Fruit fly (Drosophila melanogaster) whole organism, embryonic: ENCODE data around the gene CG13947.

Experiments used
- Adf1 ChIP-seq: fragments of 200-800 bp; sonication (Bioruptor generic); IDR thresholded peaks from 2 replicates; pipeline ENCODE4 v1.3.6; 2022; ENCODE audit warnings: missing biosample characterization, missing genetic modification characterization
- CG10565 ChIP-seq: fragments of 200-800 bp; sonication (Bioruptor generic); optimal IDR thresholded peaks from 3 replicates; lab custom pipeline; 2016; ENCODE audit warnings: missing biosample characterization, mild to moderate bottlenecking, missing genetic modification characterization
- CG10979 ChIP-seq: fragments of 200-800 bp; sonication (Bioruptor generic); optimal IDR thresholded peaks from 2 replicates; lab custom pipeline; 2018; ENCODE audit warnings: missing biosample characterization, mild to moderate bottlenecking, missing genetic modification characterization, moderate library complexity
- CG14441 ChIP-seq: fragments of 200-800 bp; sonication (Bioruptor generic); IDR thresholded peaks from 2 replicates; pipeline ENCODE4 v1.3.6; 2022; ENCODE audit warnings: missing biosample characterization, missing genetic modification characterization
- CG15479 ChIP-seq: fragments of 200-800 bp; sonication (Bioruptor generic); optimal IDR thresholded peaks from 3 replicates; lab custom pipeline; 2019; ENCODE audit warnings: missing biosample characterization, mild to moderate bottlenecking, missing genetic modification characterization, moderate library complexity
- CG16815 ChIP-seq: fragments of 200-800 bp; sonication (Bioruptor generic); optimal IDR thresholded peaks from 3 replicates; lab custom pipeline; 2017; ENCODE audit warnings: missing biosample characterization, mild to moderate bottlenecking, missing genetic modification characterization
- CG17186 ChIP-seq: fragments of 200-800 bp; sonication (Bioruptor generic); optimal IDR thresholded peaks from 3 replicates; lab custom pipeline; 2017; ENCODE audit warnings: missing biosample characterization, missing genetic modification reagents, missing genetic modification characterization
- CG17568 ChIP-seq: fragments of 200-800 bp; sonication (Bioruptor generic); optimal IDR thresholded peaks from 2 replicates; lab custom pipeline; 2018; ENCODE audit warnings: missing biosample characterization, mild to moderate bottlenecking, missing genetic modification characterization, moderate library complexity
- CG18764 ChIP-seq: fragments of 200-800 bp; sonication (Bioruptor generic); optimal IDR thresholded peaks from 3 replicates; lab custom pipeline; 2016; ENCODE audit warnings: missing biosample characterization, missing genetic modification characterization
- CG31388 ChIP-seq: fragments of 200-800 bp; sonication (Bioruptor generic); optimal IDR thresholded peaks from 2 replicates; lab custom pipeline; 2016; ENCODE audit warnings: missing biosample characterization, missing genetic modification characterization
- CG31441 ChIP-seq: fragments of 200-800 bp; sonication (Bioruptor generic); IDR thresholded peaks from 2 replicates; pipeline ENCODE4 v1.3.6; 2022; ENCODE audit warnings: missing biosample characterization, missing genetic modification characterization
- CG32767 ChIP-seq: fragments of 200-800 bp; sonication (Bioruptor generic); IDR thresholded peaks from 2 replicates; pipeline ENCODE4 v1.3.6; 2022; ENCODE audit warnings: missing biosample characterization, missing genetic modification characterization
- CG42726 ChIP-seq: fragments of 200-800 bp; sonication (Bioruptor generic); IDR thresholded peaks from 2 replicates; pipeline ENCODE4 v1.3.6; 2022; ENCODE audit warnings: missing biosample characterization, missing genetic modification characterization; ENCODE audit not compliant: partially characterized antibody
- CG4820 ChIP-seq: fragments of 200-800 bp; sonication (Bioruptor generic); optimal IDR thresholded peaks from 3 replicates; lab custom pipeline; 2016; ENCODE audit warnings: missing biosample characterization, missing genetic modification characterization
- CG5245 ChIP-seq: fragments of 200-800 bp; sonication (Bioruptor generic); optimal IDR thresholded peaks from 3 replicates; lab custom pipeline; 2016; ENCODE audit warnings: missing biosample characterization, missing genetic modification characterization
- CG6175 ChIP-seq: fragments of 200-800 bp; sonication (Bioruptor generic); IDR thresholded peaks from 3 replicates; pipeline ENCODE4 v1.3.6; 2022; ENCODE audit warnings: missing biosample characterization, missing genetic modification characterization
- CG6689 ChIP-seq: fragments of 200-800 bp; sonication (Bioruptor generic); IDR thresholded peaks from 2 replicates; pipeline ENCODE4 v1.3.6; 2022; ENCODE audit warnings: missing biosample characterization, missing genetic modification characterization
- CG6813 ChIP-seq: fragments of 200-800 bp; sonication (Bioruptor generic); optimal IDR thresholded peaks from 2 replicates; lab custom pipeline; 2017; ENCODE audit warnings: missing biosample characterization, missing genetic modification characterization, mild to moderate bottlenecking, moderate library complexity, missing genetic modification reagents
- CG8089 ChIP-seq: fragments of 200-800 bp; sonication (Bioruptor generic); optimal IDR thresholded peaks from 3 replicates; lab custom pipeline; 2016; ENCODE audit warnings: missing biosample characterization, missing genetic modification characterization
- CG8281 ChIP-seq: fragments of 200-800 bp; sonication (Bioruptor generic); optimal IDR thresholded peaks from 2 replicates; lab custom pipeline; 2018; ENCODE audit warnings: missing biosample characterization, mild to moderate bottlenecking, missing genetic modification characterization, moderate library complexity
- CG8290 ChIP-seq, 3 experiments: fragments of 200-800 bp; sonication (Bioruptor generic); optimal IDR thresholded peaks; 2 replicates each; lab custom pipeline; 2016 to 2019; ENCODE audit warnings: missing biosample characterization in 3 of 3, missing genetic modification characterization in 3 of 3, mild to moderate bottlenecking in 2 of 3, moderate library complexity in 1 of 3
- CHES-1-like ChIP-seq: fragments of 200-800 bp; sonication (Bioruptor generic); optimal IDR thresholded peaks from 2 replicates; lab custom pipeline; 2016; ENCODE audit warnings: missing biosample characterization, missing genetic modification characterization
- Chrac-16 ChIP-seq: fragments of 200-800 bp; sonication (Bioruptor generic); optimal IDR thresholded peaks from 3 replicates; lab custom pipeline; 2016; ENCODE audit warnings: missing biosample characterization, missing genetic modification characterization
- HLHmδ ChIP-seq: fragments of 200-800 bp; sonication (Bioruptor generic); optimal IDR thresholded peaks from 2 replicates; lab custom pipeline; 2018; ENCODE audit warnings: missing biosample characterization, mild to moderate bottlenecking, missing genetic modification characterization, moderate library complexity
- Hr3 ChIP-seq: fragments of 200-800 bp; sonication (Bioruptor generic); optimal IDR thresholded peaks from 3 replicates; lab custom pipeline; 2016; ENCODE audit warnings: missing biosample characterization, missing genetic modification characterization
- Kr ChIP-seq: fragments of 200-800 bp; sonication (Bioruptor generic); optimal IDR thresholded peaks from 2 replicates; lab custom pipeline; 2017; ENCODE audit warnings: missing biosample characterization, mild to moderate bottlenecking, missing genetic modification characterization
- Lhr ChIP-seq: fragments of 200-800 bp; sonication (Bioruptor generic); optimal IDR thresholded peaks from 3 replicates; lab custom pipeline; 2017; ENCODE audit warnings: mild to moderate bottlenecking, missing biosample characterization, missing genetic modification reagents, missing genetic modification characterization
- Optix ChIP-seq: fragments of 200-800 bp; sonication (Bioruptor generic); IDR thresholded peaks from 3 replicates; pipeline ENCODE4 v1.3.6; 2022; ENCODE audit warnings: missing biosample characterization, missing genetic modification characterization
- Pdp1 ChIP-seq, 2 experiments: fragments of 200-800 bp; sonication (Bioruptor generic); optimal IDR thresholded peaks; 3 replicates each; lab custom pipeline; 2016; ENCODE audit warnings: missing biosample characterization in 2 of 2, missing genetic modification characterization in 2 of 2, mild to moderate bottlenecking in 1 of 2, moderate library complexity in 1 of 2
- Sry-δ ChIP-seq: fragments of 200-800 bp; sonication (Bioruptor generic); optimal IDR thresholded peaks from 2 replicates; lab custom pipeline; 2016; ENCODE audit warnings: missing biosample characterization, missing genetic modification characterization
- bbx ChIP-seq: fragments of 200-800 bp; sonication (Bioruptor generic); IDR thresholded peaks from 2 replicates; pipeline ENCODE4 v1.3.6; 2022; ENCODE audit warnings: missing biosample characterization, missing genetic modification characterization; ENCODE audit not compliant: partially characterized antibody
- caup ChIP-seq: fragments of 200-800 bp; sonication (Bioruptor generic); optimal IDR thresholded peaks from 3 replicates; lab custom pipeline; 2017; ENCODE audit warnings: missing biosample characterization, mild to moderate bottlenecking, missing genetic modification characterization, moderate library complexity; ENCODE audit not compliant: severe bottlenecking
- dmrt11E ChIP-seq: fragments of 200-800 bp; sonication (Bioruptor generic); optimal IDR thresholded peaks from 3 replicates; lab custom pipeline; 2018; ENCODE audit warnings: missing biosample characterization, mild to moderate bottlenecking, missing genetic modification characterization, moderate library complexity
- dmrt99B ChIP-seq: fragments of 200-800 bp; sonication (Bioruptor generic); optimal IDR thresholded peaks from 2 replicates; lab custom pipeline; 2018; ENCODE audit warnings: missing biosample characterization, mild to moderate bottlenecking, missing genetic modification characterization, moderate library complexity
- emc ChIP-seq: fragments of 200-800 bp; sonication (Bioruptor generic); optimal IDR thresholded peaks from 2 replicates; lab custom pipeline; 2016; ENCODE audit warnings: missing biosample characterization, missing genetic modification characterization
- ftz-f1 ChIP-seq: fragments of 200-800 bp; sonication (Bioruptor generic); optimal IDR thresholded peaks from 2 replicates; lab custom pipeline; 2016; ENCODE audit warnings: missing biosample characterization, missing genetic modification characterization
- grau ChIP-seq: fragments of 200-800 bp; optimal IDR thresholded peaks from 3 replicates; lab custom pipeline; 2019; ENCODE audit warnings: missing biosample characterization, mild to moderate bottlenecking, missing genetic modification characterization, moderate library complexity
- gsb-n ChIP-seq: fragments of 200-800 bp; sonication (Bioruptor generic); optimal IDR thresholded peaks from 3 replicates; lab custom pipeline; 2018; ENCODE audit warnings: missing biosample characterization, mild to moderate bottlenecking, missing genetic modification characterization
- ind ChIP-seq: fragments of 200-800 bp; sonication (Bioruptor generic); optimal IDR thresholded peaks from 3 replicates; lab custom pipeline; 2016; ENCODE audit warnings: missing biosample characterization, missing genetic modification characterization
- jumu ChIP-seq: fragments of 200-800 bp; sonication (Bioruptor generic); optimal IDR thresholded peaks from 3 replicates; lab custom pipeline; 2016; ENCODE audit warnings: missing biosample characterization, missing genetic modification characterization
- ken ChIP-seq: fragments of 200-800 bp; sonication (Bioruptor generic); IDR thresholded peaks from 3 replicates; pipeline ENCODE4 v1.3.6; 2022; ENCODE audit warnings: missing biosample characterization, missing genetic modification characterization
- knrl ChIP-seq: fragments of 200-800 bp; sonication (Bioruptor generic); IDR thresholded peaks from 3 replicates; pipeline ENCODE4 v1.3.6; 2022; ENCODE audit warnings: missing biosample characterization, missing genetic modification characterization; ENCODE audit not compliant: partially characterized antibody
- nom ChIP-seq: fragments of 200-800 bp; sonication (Bioruptor generic); optimal IDR thresholded peaks from 2 replicates; lab custom pipeline; 2017; ENCODE audit warnings: missing biosample characterization, missing genetic modification characterization, mild to moderate bottlenecking, moderate library complexity, missing genetic modification reagents
- repo ChIP-seq: fragments of 200-800 bp; sonication (Bioruptor generic); optimal IDR thresholded peaks from 2 replicates; lab custom pipeline; 2016; ENCODE audit warnings: missing biosample characterization, missing genetic modification characterization
- slou ChIP-seq: fragments of 200-800 bp; sonication (Bioruptor generic); optimal IDR thresholded peaks from 3 replicates; lab custom pipeline; 2016; ENCODE audit warnings: missing biosample characterization, missing genetic modification characterization
- sob ChIP-seq: fragments of 200-800 bp; sonication (Bioruptor generic); IDR thresholded peaks from 2 replicates; pipeline ENCODE4 v1.3.6; 2022; ENCODE audit warnings: missing biosample characterization, missing genetic modification characterization
- sqz ChIP-seq: fragments of 200-800 bp; sonication (Bioruptor generic); optimal IDR thresholded peaks from 3 replicates; lab custom pipeline; 2018; ENCODE audit warnings: missing biosample characterization, mild to moderate bottlenecking, missing genetic modification characterization

The CG13947 gene

DNA sequence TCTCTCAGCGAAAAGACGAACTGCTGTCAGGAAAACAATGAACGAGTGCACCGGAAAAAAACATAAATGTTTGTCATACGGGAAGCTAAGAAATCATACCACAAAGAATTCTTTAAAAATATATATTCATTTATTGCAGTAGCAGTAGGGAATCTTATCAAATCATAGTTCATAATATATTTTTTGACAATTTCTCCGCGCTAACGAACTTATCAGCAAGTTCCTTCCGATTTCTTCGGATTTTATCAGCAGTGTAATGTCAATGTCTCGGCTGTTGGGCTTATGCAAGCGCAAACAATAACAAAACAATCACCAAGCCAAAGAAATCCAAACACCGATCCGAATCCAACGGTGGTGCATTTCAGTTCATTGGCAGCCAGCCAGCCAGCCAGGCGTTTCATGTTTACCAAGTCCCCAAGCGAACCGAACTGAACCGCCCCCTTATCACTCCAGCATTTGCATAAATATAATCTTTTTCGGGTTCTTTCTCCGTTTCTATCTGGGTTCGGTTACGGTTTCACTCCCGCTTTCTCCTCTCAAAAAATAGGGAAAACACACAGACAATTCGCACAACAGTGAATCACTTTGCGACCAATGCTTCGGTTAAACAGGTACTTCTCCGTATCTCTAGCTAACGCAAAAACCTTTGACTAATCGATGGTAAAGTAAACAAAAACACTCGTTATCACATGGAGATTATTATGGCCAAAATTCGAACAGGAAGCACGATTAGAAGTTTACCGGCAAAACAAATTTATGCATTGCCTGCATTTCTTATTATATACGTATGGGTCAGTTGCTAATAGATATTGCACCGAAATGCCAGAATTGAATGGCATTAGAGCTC, 48.8 kb downstream of the CG13947 start (continued):
- TF ChIP-seq gsb-n (tag; lab: Kevin White, UChicago), result peak; percentile 65
- TF ChIP-seq CG17186 (GFP tag; lab: Kevin White, UChicago), result no peak
- TF ChIP-seq ken (GFP tag; lab: Robert Waterston, UW), result no peak
- TF ChIP-seq emc (GFP tag; lab: Kevin White, UChicago), result no peak
- no peak for TF ChIP-seq nom (GFP tag; lab: Kevin White, UChicago)
- TF ChIP-seq sqz (GFP tag; lab: Kevin White, UChicago), result no peak
- TF ChIP-seq Sry-δ (GFP tag; lab: Kevin White, UChicago), result no peak
- TF ChIP-seq CG8290 (GFP tag; optimal IDR thresholded peaks at IDR 0.05; lab: Kevin White, UChicago), result no peak
- no peak for TF ChIP-seq CG8290 (tag; optimal IDR thresholded peaks at IDR 0.05; lab: Kevin White, UChicago)
- no peak for TF ChIP-seq bbx (GFP tag; lab: Robert Waterston, UW)
- no peak for TF ChIP-seq knrl
- peak; percentile 27 for TF ChIP-seq Kr (GFP tag; lab: Kevin White, UChicago)
- no peak for TF ChIP-seq CG18764 (GFP tag; lab: Kevin White, UChicago)
- peak; percentile 19 for TF ChIP-seq CG5245 (GFP tag; lab: Kevin White, UChicago)
- TF ChIP-seq CG6813 (GFP tag; lab: Kevin White, UChicago), result no peak
- TF ChIP-seq CG6689 (GFP tag; lab: Robert Waterston, UW), result 0 out of 2 replicates have a peak, but pooled peaks have one; percentile 4
- no peak for TF ChIP-seq CG8281 (tag; lab: Kevin White, UChicago)
- TF ChIP-seq CG42726 (GFP tag; lab: Robert Waterston, UW), result no peak
- no peak for TF ChIP-seq CHES-1-like (GFP tag; lab: Kevin White, UChicago)
- TF ChIP-seq grau, result peak; percentile 18
- peak; percentile 42 for TF ChIP-seq CG15479 (GFP tag; lab: Kevin White, UChicago)
- no peak for TF ChIP-seq CG14441 (GFP tag; lab: Robert Waterston, UW)
- no peak for TF ChIP-seq jumu (GFP tag; lab: Kevin White, UChicago)
- peak; percentile 66 for TF ChIP-seq CG10979 (tag; lab: Kevin White, UChicago)
- TF ChIP-seq sob (GFP tag; lab: Robert Waterston, UW), result no peak
- TF ChIP-seq Adf1, result no peak
- TF ChIP-seq caup, result no peak
- no peak for TF ChIP-seq slou (GFP tag; lab: Kevin White, UChicago)
- TF ChIP-seq ftz-f1 (GFP tag; lab: Kevin White, UChicago), result no peak
- no peak for TF ChIP-seq Optix (GFP tag; lab: Robert Waterston, UW)
- peak; percentile 33 for TF ChIP-seq CG8089 (GFP tag; lab: Kevin White, UChicago)
- no peak for TF ChIP-seq CG10565
- peak; percentile 55 for TF ChIP-seq dmrt11E (tag; lab: Kevin White, UChicago)
- TF ChIP-seq dmrt99B (tag; lab: Kevin White, UChicago), result peak; percentile 70
- peak; percentile 27; the same call in 1 of the 2 replicates for TF ChIP-seq CG32767 (GFP tag; lab: Robert Waterston, UW)
- TF ChIP-seq repo (GFP tag; lab: Kevin White, UChicago), result no peak
- TF ChIP-seq HLHmδ (GFP tag; lab: Kevin White, UChicago), result no peak
- no peak for TF ChIP-seq CG31388 (GFP tag; lab: Kevin White, UChicago)
- peak in 1 of 2 experiments; percentile 87 for TF ChIP-seq Pdp1 (GFP tag; optimal IDR thresholded peaks at IDR 0.05; lab: Kevin White, UChicago)
- TF ChIP-seq CG4820 (GFP tag; lab: Kevin White, UChicago), result no peak
- TF ChIP-seq ind (GFP tag; lab: Kevin White, UChicago), result no peak
- no peak for TF ChIP-seq CG17568
- TF ChIP-seq CG16815, result peak; percentile 15
- no peak for TF ChIP-seq CG6175 (GFP tag; lab: Robert Waterston, UW)
- peak; percentile 44 for TF ChIP-seq Hr3 (GFP tag; lab: Kevin White, UChicago)
- TF ChIP-seq CG31441 (GFP tag; lab: Robert Waterston, UW), result no peak
- TF ChIP-seq Lhr (GFP tag; lab: Kevin White, UChicago), result peak; percentile 36
- peak; percentile 49 for TF ChIP-seq Chrac-16 (GFP tag; lab: Kevin White, UChicago)
